Fruit fly (Drosophila melanogaster) S2 (cell line): ENCODE results near the gene CG14280.

Source experiments
- CG8478 ChIP-seq: fragments of >200 bp; optimal IDR thresholded peaks from 2 replicates; lab custom pipeline; 2018
- CTCF ChIP-seq, 2 experiments: fragments of >200 bp; optimal IDR thresholded peaks; 2 replicates each; lab custom pipeline; 2018

- no peak for TF ChIP-seq CTCF (optimal IDR thresholded peaks at IDR 0.05; lab: Kevin White, UChicago)
- no peak for TF ChIP-seq CG8478 (lab: Kevin White, UChicago)
Measured at dm6 chr3R:19212545-19213176, 43.9 kb upstream of the CG14280 start.
